Worm (Caenorhabditis elegans) whole organism, young adult: ENCODE results near the gene F32D8.5.

Source experiments
- K11D2.4 ChIP-seq: fragments of 200-800 bp; sonication (Bioruptor generic); IDR thresholded peaks from 2 replicates; pipeline ENCODE4 v1.3.6; 2022; ENCODE audit warnings: missing genetic modification reagents, missing genetic modification characterization, missing compliant biosample characterization
- T07F8.4 ChIP-seq: sonication (generic microtip); optimal IDR thresholded peaks from 2 replicates; lab custom pipeline; 2016; ENCODE audit warnings: mild to moderate bottlenecking, missing genetic modification characterization, moderate library complexity, missing compliant biosample characterization
- ama-1 ChIP-seq, 3 experiments: fragments of 150-350 bp in 1 of 3; sonication (generic microtip) in 2 of 3; optimal IDR thresholded peaks; 2 replicates each; lab custom pipeline; 2014 to 2018; ENCODE audit warnings: missing biosample characterization in 2 of 3, missing genetic modification characterization in 2 of 3, missing genetic modification reagents in 2 of 3
- bed-1 ChIP-seq: fragments of 200-800 bp; sonication (Bioruptor generic); IDR thresholded peaks from 2 replicates; pipeline ENCODE4 v1.3.6; 2022; ENCODE audit warnings: missing genetic modification reagents, missing genetic modification characterization, missing compliant biosample characterization
- pha-4 ChIP-seq: fragments of 150-350 bp; sonication (generic microtip); optimal IDR thresholded peaks from 2 replicates; lab custom pipeline; 2014; ENCODE audit warnings: missing biosample characterization, missing genetic modification reagents, missing genetic modification characterization
- ztf-28 ChIP-seq: fragments of 200-800 bp; sonication (Bioruptor generic); IDR thresholded peaks from 2 replicates; pipeline ENCODE4 v1.3.6; 2022; ENCODE audit warnings: missing genetic modification reagents, missing genetic modification characterization, missing compliant biosample characterization

DNA sequence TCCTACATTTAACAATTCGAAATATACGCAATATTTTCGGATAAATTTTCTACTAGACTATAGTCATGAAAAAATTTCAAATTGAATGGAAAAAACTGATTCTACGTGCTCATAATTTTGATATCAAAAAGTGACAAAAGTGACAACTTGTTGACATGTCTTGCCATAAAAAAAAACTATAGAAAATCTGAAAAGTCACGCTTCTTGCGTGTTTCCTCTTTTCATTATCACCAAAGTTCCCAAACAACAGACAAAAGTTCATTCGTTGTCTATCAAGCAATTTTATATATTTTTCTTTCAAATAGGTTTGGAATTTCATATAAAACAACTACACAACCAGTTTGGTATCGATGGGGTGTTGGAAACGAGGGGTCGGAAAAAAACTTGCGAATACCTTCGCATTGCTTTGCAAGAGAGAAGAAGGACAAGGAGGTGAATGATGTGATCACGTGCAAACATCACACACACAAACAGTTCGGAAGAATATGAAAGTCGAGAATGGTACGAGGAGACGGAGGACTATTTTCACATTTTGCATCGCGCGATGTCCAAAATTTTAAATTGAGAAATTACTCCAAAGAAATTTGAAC lies 35.5 kb upstream of the F32D8.5 start:
- TF ChIP-seq ama-1 (optimal IDR thresholded peaks at IDR 0.05; lab: Kevin White, UChicago), result no peak
- no peak for TF ChIP-seq ama-1 (GFP tag; optimal IDR thresholded peaks at IDR 0.05; lab: Kevin White, UChicago)
- no peak for TF ChIP-seq ztf-28 (GFP tag; lab: Robert Waterston, UW)
- no peak for TF ChIP-seq K11D2.4 (GFP tag; lab: Robert Waterston, UW)
- no peak for TF ChIP-seq T07F8.4 (tag; lab: Kevin White, UChicago)
- TF ChIP-seq bed-1 (GFP tag; lab: Robert Waterston, UW), result no peak
- no peak for TF ChIP-seq pha-4 (tag; lab: Kevin White, UChicago)
